Worm (Caenorhabditis elegans): ENCODE measurements around the gene nspb-8.

- TF ChIP-seq F26F4.8 (GFP tag; conservative IDR thresholded peaks at IDR 0.05) (no peak), skn-1 (tag; optimal IDR thresholded peaks at IDR 0.05) (no peak), daf-8 (GFP tag; IDR thresholded peaks at IDR 0.05) (no peak), D1046.2 (GFP tag; IDR thresholded peaks at IDR 0.05) (no peak), daf-16 (GFP tag; optimal IDR thresholded peaks at IDR 0.05) (no peak), daf-16 (tag; optimal IDR thresholded peaks at IDR 0.05) (no peak), unc-39 (tag; optimal IDR thresholded peaks at IDR 0.05) (no peak), F44E2.7 (GFP tag; IDR thresholded peaks at IDR 0.05) (no peak), hlh-30 (tag; optimal IDR thresholded peaks at IDR 0.05; ENCODE audit: insufficient read depth) (no peak), lsy-2 (tag; optimal IDR thresholded peaks at IDR 0.05) (no peak), fkh-10 (GFP tag; optimal IDR thresholded peaks at IDR 0.05) (no peak), dmd-8 (GFP tag; IDR thresholded peaks at IDR 0.05) (no peak)
Measured at ce11 chrII:14620730-14621129, 40.3 kb upstream of the nspb-8 start.

Data from whole organism, L4 larva.